Worm (Caenorhabditis elegans): ENCODE data around the gene gap-2.

DNA sequence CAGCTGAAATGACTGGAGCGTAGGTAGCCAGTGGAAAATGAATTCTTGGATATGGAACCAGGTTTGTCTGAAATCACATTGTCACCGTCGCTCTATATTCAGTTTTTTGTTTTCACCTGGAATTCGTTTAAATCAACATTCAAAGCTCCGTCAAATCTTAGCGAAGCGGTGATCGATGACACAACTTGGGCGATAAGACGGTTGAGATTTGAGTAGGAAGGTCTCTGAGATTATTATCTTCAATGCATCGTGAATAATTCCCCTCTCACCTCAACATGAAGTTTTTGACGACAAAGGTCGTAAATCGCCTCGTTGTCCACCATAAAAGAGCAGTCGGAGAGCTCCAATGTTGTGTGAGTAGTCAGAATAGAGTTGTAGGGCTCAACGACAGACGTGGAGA lies 15.7 kb upstream of the gap-2 start:
- TF ChIP-seq nhr-12 (tag; optimal IDR thresholded peaks at IDR 0.05) (no peak), mdl-1 (tag; optimal IDR thresholded peaks at IDR 0.05) (no peak), sea-2 (GFP tag; optimal IDR thresholded peaks at IDR 0.05) (no peak), pqm-1 (tag; optimal IDR thresholded peaks at IDR 0.05) (no peak), aly-2 (tag; optimal IDR thresholded peaks at IDR 0.05) (no peak), nfya-1 (tag; optimal IDR thresholded peaks at IDR 0.05; ENCODE audit: insufficient read depth) (no peak), nhr-11 (tag; optimal IDR thresholded peaks at IDR 0.05) (no peak), unc-62 (GFP tag; optimal IDR thresholded peaks at IDR 0.05) (no peak), nhr-237 (tag; optimal IDR thresholded peaks at IDR 0.05) (no peak), R02D3.7 (tag; optimal IDR thresholded peaks at IDR 0.05) (no peak)
